Fruit fly (Drosophila melanogaster): Measurements from ENCODE around the gene CG14380.

dm6 chr3R:13218733-13219132, 30.4 kb downstream of the CG14380 start:
- TF ChIP-seq achi (GFP tag; optimal IDR thresholded peaks at IDR 0.05) (no peak), esn (GFP tag; optimal IDR thresholded peaks at IDR 0.05) (no peak), CG4318 (GFP tag; optimal IDR thresholded peaks at IDR 0.05) (no peak), acj6 (GFP tag; optimal IDR thresholded peaks at IDR 0.05) (no peak), CG6808 (GFP tag; optimal IDR thresholded peaks at IDR 0.05) (no peak)

All from whole organism, prepupa.